Fruit fly (Drosophila melanogaster) Kc167 (cell line): ENCODE results near the gene Ankle2.

Experiments
- Myc ChIP-seq: fragments of >200 bp; optimal IDR thresholded peaks from 2 replicates; lab custom pipeline; 2017; ENCODE audit warnings: missing external identifiers
- Sin3A ChIP-seq: fragments of >200 bp; optimal IDR thresholded peaks from 2 replicates; lab custom pipeline; 2018; ENCODE audit warnings: missing external identifiers
- h ChIP-seq: fragments of >200 bp; optimal IDR thresholded peaks from 3 replicates; lab custom pipeline; 2018; ENCODE audit warnings: missing external identifiers
- insv ChIP-seq: fragments of >200 bp; optimal IDR thresholded peaks from 3 replicates; lab custom pipeline; 2018; ENCODE audit warnings: missing external identifiers
- psq ChIP-seq: fragments of >200 bp; optimal IDR thresholded peaks from 2 replicates; lab custom pipeline; 2017; ENCODE audit warnings: missing external identifiers
- ttk ChIP-seq: sonication (Bioruptor generic); optimal IDR thresholded peaks from 2 replicates; lab custom pipeline; 2017; ENCODE audit warnings: missing external identifiers

Gene Ankle2

dm6 chrX:17575846-17576245 is 3.2 kb downstream of the Ankle2 start:
- TF ChIP-seq insv (lab: Kevin White, UChicago): no peak
- no peak for TF ChIP-seq ttk (lab: Kevin White, UChicago)
- no peak for TF ChIP-seq psq (lab: Kevin White, UChicago)
- no peak for TF ChIP-seq Sin3A (lab: Kevin White, UChicago)
- TF ChIP-seq h (lab: Kevin White, UChicago): no peak

DNA sequence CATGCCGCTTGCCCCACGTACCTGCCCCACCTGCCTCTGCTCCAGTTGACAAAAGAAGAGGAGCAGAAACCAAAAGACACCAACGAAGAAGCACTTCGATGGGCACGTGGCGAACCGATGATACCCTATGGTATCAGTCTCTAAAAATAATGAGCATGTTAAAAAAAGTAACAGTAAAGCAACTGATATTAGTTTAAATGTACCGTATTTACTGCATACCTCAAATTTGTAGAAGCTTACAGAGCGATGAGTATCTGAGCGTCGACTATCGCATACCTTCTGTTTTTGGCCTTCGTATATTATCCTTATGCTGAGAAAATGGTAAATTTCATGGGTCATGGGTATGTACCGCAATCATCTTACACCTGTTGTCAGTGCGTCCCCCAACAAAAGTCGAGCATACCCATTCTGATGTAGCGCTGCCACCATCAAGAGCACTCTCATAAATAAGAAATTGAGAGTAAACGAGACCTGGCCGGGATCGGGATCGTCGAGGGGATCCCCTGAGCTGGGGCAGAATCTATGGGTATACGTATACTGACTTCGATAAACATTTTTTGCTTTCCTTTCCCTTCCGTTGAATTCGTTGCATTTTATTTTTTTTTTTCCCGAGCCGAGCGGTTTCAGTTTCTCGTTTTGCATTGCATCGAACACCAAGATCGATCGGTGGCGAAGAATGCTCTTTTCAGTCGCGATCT is 8.0 kb downstream of the Ankle2 start:
- no peak for TF ChIP-seq Sin3A (lab: Kevin White, UChicago)
- no peak for TF ChIP-seq h (lab: Kevin White, UChicago)
- TF ChIP-seq Myc (lab: Kevin White, UChicago): no peak
- TF ChIP-seq psq (lab: Kevin White, UChicago): no peak
- TF ChIP-seq ttk (lab: Kevin White, UChicago): no peak
- TF ChIP-seq insv (lab: Kevin White, UChicago): no peak

DNA sequence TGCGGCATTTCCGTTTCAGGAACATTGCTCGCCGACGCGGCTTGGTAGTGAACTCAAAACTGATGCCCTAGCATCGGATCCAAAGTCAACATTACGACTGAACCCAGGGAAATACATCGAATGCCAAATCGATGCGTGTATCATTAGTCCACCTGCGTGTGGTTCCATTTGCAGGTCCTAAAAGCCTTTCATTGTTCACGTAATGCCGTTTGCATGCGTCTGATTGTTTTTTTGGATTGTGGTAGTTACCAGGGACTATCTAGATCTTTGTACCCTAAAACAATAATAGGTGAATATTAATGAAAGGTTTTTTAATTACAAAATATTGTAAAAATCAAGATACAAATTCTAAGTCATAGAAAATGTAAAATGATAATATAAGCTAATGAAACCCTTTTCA is 9.9 kb downstream of the Ankle2 start, which contains the start of gene ppk23:
Gene ppk23, minus strand, starts transcription at position 101 of the 400 bp plus-strand sequence.
- TF ChIP-seq insv (lab: Kevin White, UChicago) (no peak), ttk (lab: Kevin White, UChicago) (no peak), psq (lab: Kevin White, UChicago) (no peak), Myc (lab: Kevin White, UChicago) (no peak), Sin3A (lab: Kevin White, UChicago) (no peak), h (lab: Kevin White, UChicago) (no peak)

DNA sequence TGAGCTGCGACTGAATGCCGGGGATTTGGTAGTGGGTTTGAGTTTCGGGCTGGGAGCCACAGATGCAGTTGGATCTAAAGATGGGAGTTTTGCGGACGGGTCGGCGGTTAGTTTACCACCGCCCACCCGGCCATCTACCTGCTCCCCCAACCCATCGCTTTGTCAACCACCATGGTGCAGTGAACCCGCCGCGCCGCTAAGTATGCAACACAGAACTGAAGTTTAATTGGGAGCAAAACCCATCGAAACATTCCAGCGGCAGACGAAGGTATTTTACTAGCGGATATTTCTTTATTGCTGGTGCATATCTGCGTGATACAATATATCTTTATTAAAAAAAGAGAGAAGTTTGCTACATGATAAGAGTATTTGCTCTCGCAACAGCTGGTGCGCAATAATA is 12.9 kb downstream of the Ankle2 start:
- TF ChIP-seq h (lab: Kevin White, UChicago): no peak
- TF ChIP-seq insv (lab: Kevin White, UChicago): no peak

dm6 chrX:17562585-17562984 is 16.4 kb downstream of the Ankle2 start:
- no peak for TF ChIP-seq insv (lab: Kevin White, UChicago)
- TF ChIP-seq ttk (lab: Kevin White, UChicago): no peak
- TF ChIP-seq Sin3A (lab: Kevin White, UChicago): no peak
- no peak for TF ChIP-seq Myc (lab: Kevin White, UChicago)
- TF ChIP-seq psq (lab: Kevin White, UChicago): no peak
- no peak for TF ChIP-seq h (lab: Kevin White, UChicago)

- no peak for TF ChIP-seq insv (lab: Kevin White, UChicago)
- TF ChIP-seq Myc (lab: Kevin White, UChicago): no peak
- TF ChIP-seq h (lab: Kevin White, UChicago): no peak
Observed at dm6 chrX:17561943-17562313, 17.1 kb downstream of the Ankle2 start.

DNA sequence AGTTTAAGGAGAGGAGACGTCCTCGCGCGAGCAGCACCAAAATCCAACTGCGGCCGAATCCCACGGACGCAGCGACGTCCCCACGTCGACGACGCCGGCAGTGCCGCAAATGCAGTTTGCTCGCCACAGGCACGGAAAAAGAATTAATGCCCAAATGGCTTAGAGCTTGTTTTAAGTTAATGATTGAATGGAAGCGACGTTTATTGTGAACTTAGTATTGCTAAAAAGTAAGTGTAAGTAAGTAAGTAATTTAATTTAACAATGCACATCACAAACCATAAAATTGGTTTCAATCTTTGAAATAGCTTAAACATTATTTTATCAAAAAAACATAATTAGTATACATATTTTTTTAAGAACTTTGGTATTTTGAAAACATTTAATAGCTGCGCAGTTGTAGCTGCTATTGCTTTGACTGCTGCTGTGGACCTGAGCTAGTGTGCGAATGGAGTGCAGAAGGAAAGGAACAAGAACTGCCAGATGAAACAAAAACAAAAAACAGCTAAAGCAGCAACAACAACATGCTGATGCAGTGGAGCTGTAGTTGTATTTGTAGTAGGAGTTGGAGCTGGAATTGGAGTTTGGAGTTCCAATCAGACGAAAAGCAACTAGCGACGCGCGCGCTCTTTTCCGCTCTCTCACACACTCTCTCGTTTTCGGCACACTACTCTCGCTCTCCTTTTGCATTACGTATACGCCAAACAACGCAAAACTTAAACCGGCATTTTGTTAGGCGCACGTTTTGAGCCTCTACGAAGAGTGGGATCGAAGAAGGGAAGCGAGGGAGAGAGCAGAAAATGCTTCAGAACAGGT is 17.7 kb downstream of the Ankle2 start, which contains the start of gene CG43658:
Gene CG43658, minus strand, starts transcription at position 51 of the 813 bp plus-strand sequence.
- TF ChIP-seq psq (lab: Kevin White, UChicago) (no peak), Myc (lab: Kevin White, UChicago) (no peak), ttk (lab: Kevin White, UChicago) (no peak), Sin3A (lab: Kevin White, UChicago) (no peak), insv (lab: Kevin White, UChicago) (no peak), h (lab: Kevin White, UChicago) (no peak)

dm6 chrX:17558708-17559107 is 20.3 kb downstream of the Ankle2 start:
- no peak for TF ChIP-seq ttk (lab: Kevin White, UChicago)
- TF ChIP-seq insv (lab: Kevin White, UChicago): no peak
- no peak for TF ChIP-seq h (lab: Kevin White, UChicago)
- TF ChIP-seq Myc (lab: Kevin White, UChicago): no peak
- no peak for TF ChIP-seq psq (lab: Kevin White, UChicago)

dm6 chrX:17555139-17555538 is 23.9 kb downstream of the Ankle2 start:
- TF ChIP-seq Sin3A (lab: Kevin White, UChicago) (no peak), Myc (lab: Kevin White, UChicago) (no peak), h (lab: Kevin White, UChicago) (no peak), psq (lab: Kevin White, UChicago) (no peak), insv (lab: Kevin White, UChicago) (no peak), ttk (lab: Kevin White, UChicago) (no peak)

DNA sequence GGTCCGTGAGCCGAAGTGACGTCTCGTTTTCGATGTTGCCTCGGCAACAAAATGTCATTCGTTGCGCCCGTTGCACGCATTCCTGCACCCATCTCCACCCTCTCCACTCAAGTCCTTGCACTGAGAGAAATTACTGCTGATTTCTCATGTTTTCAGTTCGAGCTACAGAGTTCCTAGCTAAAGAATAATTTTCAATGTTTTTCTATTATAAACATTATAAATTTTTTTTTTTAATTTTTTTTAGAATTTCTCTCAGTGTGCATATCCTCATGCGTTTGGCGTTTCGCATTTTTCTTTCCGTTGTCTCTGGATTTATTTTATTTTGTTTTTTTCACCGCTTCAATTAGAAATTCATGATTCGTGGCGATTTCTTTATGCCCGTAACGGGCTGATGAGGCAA is 28.1 kb downstream of the Ankle2 start:
- no peak for TF ChIP-seq psq (lab: Kevin White, UChicago)
- TF ChIP-seq ttk (lab: Kevin White, UChicago): no peak

DNA sequence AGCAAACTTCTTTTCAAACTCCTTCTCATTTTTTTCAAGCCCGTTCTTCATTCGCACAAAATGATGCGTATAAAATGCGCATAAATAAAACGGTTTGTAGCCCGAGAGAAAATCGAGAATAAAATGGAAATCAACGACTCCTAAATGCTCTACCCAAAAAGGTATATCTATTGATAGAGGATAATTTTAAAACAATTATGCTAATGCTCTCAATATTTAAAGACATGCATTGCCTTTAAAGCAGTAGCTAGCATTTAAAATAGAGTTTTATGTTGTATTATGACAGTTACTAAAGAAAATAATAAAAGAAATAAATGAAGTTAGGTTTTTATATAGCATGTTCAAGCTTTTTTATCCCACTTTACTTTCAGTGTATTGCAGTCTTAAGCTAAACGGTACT is 28.7 kb downstream of the Ankle2 start:
- no peak for TF ChIP-seq Sin3A (lab: Kevin White, UChicago)
- TF ChIP-seq h (lab: Kevin White, UChicago): no peak
- TF ChIP-seq ttk (lab: Kevin White, UChicago): no peak
- no peak for TF ChIP-seq psq (lab: Kevin White, UChicago)

dm6 chrX:17545580-17545979 is 33.4 kb downstream of the Ankle2 start:
- TF ChIP-seq psq (lab: Kevin White, UChicago) (no peak), h (lab: Kevin White, UChicago) (no peak), insv (lab: Kevin White, UChicago) (no peak), Myc (lab: Kevin White, UChicago) (no peak), ttk (lab: Kevin White, UChicago) (no peak), Sin3A (lab: Kevin White, UChicago) (no peak)
